Worm (Caenorhabditis elegans) whole organism, L4/young adult: Measurements from ENCODE around the gene cat-1.

ENCODE experiments used
- W03F9.2 ChIP-seq: fragments of 150-350 bp; optimal IDR thresholded peaks from 2 replicates; lab custom pipeline; 2014; ENCODE audit warnings: missing biosample characterization, missing genetic modification characterization
- dao-5 ChIP-seq: sonication (generic microtip); optimal IDR thresholded peaks from 2 replicates; lab custom pipeline; 2016; ENCODE audit warnings: missing genotype, missing genetic modification characterization, moderate library complexity, missing compliant biosample characterization
- him-1 ChIP-seq: sonication (generic microtip); optimal IDR thresholded peaks from 2 replicates; lab custom pipeline; 2016; ENCODE audit warnings: missing genotype, missing genetic modification reagents, missing genetic modification characterization, missing compliant biosample characterization

DNA sequence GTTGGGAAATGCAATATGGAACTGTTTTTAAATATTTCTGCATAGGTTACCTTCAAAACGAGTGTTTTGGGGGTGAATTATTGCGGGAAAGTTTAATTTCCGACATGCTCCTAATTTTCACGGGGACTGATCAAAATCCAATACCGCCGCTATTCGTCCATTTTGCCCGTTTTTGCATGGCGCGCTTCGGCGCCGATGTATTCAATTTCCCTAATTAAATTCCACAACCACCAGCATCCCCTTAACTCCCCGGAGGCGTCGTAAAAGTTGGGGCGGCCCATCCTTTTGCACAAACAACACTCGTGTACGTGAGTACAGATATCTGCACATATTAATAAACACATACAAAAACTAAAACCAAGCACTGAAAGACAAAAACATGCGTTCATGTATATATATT lies 14.0 kb upstream of the cat-1 start:
- TF ChIP-seq dao-5 (tag; lab: Kevin White, UChicago) (no peak), him-1 (tag; lab: Kevin White, UChicago) (no peak), W03F9.2 (tag; lab: Kevin White, UChicago) (no peak)
